Worm (Caenorhabditis elegans) whole organism, young adult: ENCODE results near the gene T25G12.13.
A peak's percentile ranks its signal among the peaks of the same experiment; 100 is the strongest.

Experiments
- B0019.2 ChIP-seq: fragments of 200-800 bp; sonication (Bioruptor generic); conservative IDR thresholded peaks from 2 replicates; pipeline ENCODE4 v1.3.6; 2022; ENCODE audit warnings: missing genetic modification reagents, missing genetic modification characterization, missing compliant biosample characterization
- B0261.1 ChIP-seq: sonication (generic microtip); optimal IDR thresholded peaks from 2 replicates; lab custom pipeline; 2016; ENCODE audit warnings: mild to moderate bottlenecking, missing genetic modification characterization, moderate library complexity, missing compliant biosample characterization
- F10E7.11 ChIP-seq: sonication (generic microtip); optimal IDR thresholded peaks from 2 replicates; lab custom pipeline; 2017; ENCODE audit warnings: mild to moderate bottlenecking, missing genetic modification characterization, moderate library complexity, missing compliant biosample characterization
- F23B12.7 ChIP-seq: sonication (generic microtip); optimal IDR thresholded peaks from 2 replicates; lab custom pipeline; 2017; ENCODE audit warnings: missing genetic modification characterization, mild to moderate bottlenecking, missing compliant biosample characterization, antibody characterized with exemption, moderate library complexity; ENCODE audit not compliant: insufficient read depth
- F39B2.1 ChIP-seq: fragments of 200-800 bp; sonication (Bioruptor generic); IDR thresholded peaks from 2 replicates; pipeline ENCODE4 v1.3.6; 2022; ENCODE audit warnings: missing genetic modification reagents, missing genetic modification characterization, missing compliant biosample characterization
- F57A8.1 ChIP-seq: fragments of 200-800 bp; sonication (Bioruptor generic); optimal IDR thresholded peaks from 2 replicates; lab custom pipeline; 2018; ENCODE audit warnings: mild to moderate bottlenecking, missing genetic modification characterization, moderate library complexity, missing compliant biosample characterization
- T26A5.8 ChIP-seq: sonication (generic microtip); optimal IDR thresholded peaks from 2 replicates; lab custom pipeline; 2016; ENCODE audit warnings: missing genetic modification characterization, missing compliant biosample characterization
- Y53F4B.3 ChIP-seq: fragments of 200-800 bp; sonication (Bioruptor generic); IDR thresholded peaks from 2 replicates; pipeline ENCODE4 v1.3.6; 2022; ENCODE audit warnings: missing genetic modification reagents, missing genetic modification characterization, missing compliant biosample characterization
- Y53G8AR.9 ChIP-seq: fragments of 200-800 bp; sonication (Bioruptor generic); conservative IDR thresholded peaks from 2 replicates; pipeline ENCODE4 v1.3.6; 2022; ENCODE audit warnings: missing genetic modification reagents, missing genetic modification characterization, missing compliant biosample characterization
- Y56A3A.18 ChIP-seq: fragments of 200-800 bp; sonication (Bioruptor generic); IDR thresholded peaks from 2 replicates; pipeline ENCODE4 v1.3.6; 2022; ENCODE audit warnings: missing genetic modification reagents, missing genetic modification characterization, missing compliant biosample characterization
- Y67H2A.10 ChIP-seq: fragments of 200-800 bp; sonication (Bioruptor generic); conservative IDR thresholded peaks from 2 replicates; pipeline ENCODE4 v1.3.6; 2022; ENCODE audit warnings: missing genetic modification reagents, missing genetic modification characterization, missing compliant biosample characterization
- Y95B8A.8 ChIP-seq: fragments of 200-800 bp; sonication (Bioruptor generic); IDR thresholded peaks from 2 replicates; pipeline ENCODE4 v1.3.6; 2022; ENCODE audit warnings: missing genetic modification reagents, missing genetic modification characterization, missing compliant biosample characterization
- athp-1 ChIP-seq: sonication (generic microtip); optimal IDR thresholded peaks from 2 replicates; lab custom pipeline; 2017; ENCODE audit warnings: mild to moderate bottlenecking, missing genetic modification characterization, missing compliant biosample characterization
- attf-5 ChIP-seq: fragments of 200-800 bp; sonication (Bioruptor generic); optimal IDR thresholded peaks from 2 replicates; lab custom pipeline; 2018; ENCODE audit warnings: mild to moderate bottlenecking, missing genetic modification characterization, missing compliant biosample characterization
- ceh-100 ChIP-seq: fragments of 200-800 bp; sonication (Bioruptor generic); IDR thresholded peaks from 2 replicates; pipeline ENCODE4 v1.3.6; 2022; ENCODE audit warnings: missing genetic modification reagents, missing genetic modification characterization, missing compliant biosample characterization
- ceh-27 ChIP-seq: fragments of 200-800 bp; sonication (Bioruptor generic); optimal IDR thresholded peaks from 2 replicates; lab custom pipeline; 2018; ENCODE audit warnings: mild to moderate bottlenecking, missing genetic modification characterization, moderate library complexity, missing compliant biosample characterization
- ceh-58 ChIP-seq: fragments of 200-800 bp; sonication (Bioruptor generic); IDR thresholded peaks from 2 replicates; pipeline ENCODE4 v1.3.6; 2022; ENCODE audit warnings: missing genetic modification characterization, missing compliant biosample characterization
- ceh-91 ChIP-seq: fragments of 200-800 bp; sonication (Bioruptor generic); IDR thresholded peaks from 2 replicates; pipeline ENCODE4 v1.3.6; 2022; ENCODE audit warnings: missing genetic modification reagents, missing genetic modification characterization, missing compliant biosample characterization
- dox-1 ChIP-seq: fragments of 200-800 bp; sonication (Bioruptor generic); IDR thresholded peaks from 2 replicates; pipeline ENCODE4 v1.3.6; 2022; ENCODE audit warnings: missing genetic modification reagents, missing genetic modification characterization, missing compliant biosample characterization
- egl-44 ChIP-seq: fragments of 200-800 bp; sonication (Bioruptor generic); IDR thresholded peaks from 2 replicates; pipeline ENCODE4 v1.3.6; 2022; ENCODE audit warnings: missing genetic modification reagents, missing genetic modification characterization, missing compliant biosample characterization
- hmg-1.2 ChIP-seq: fragments of 200-800 bp; sonication (Bioruptor generic); IDR thresholded peaks from 2 replicates; pipeline ENCODE4 v1.3.6; 2022; ENCODE audit warnings: missing genetic modification reagents, missing genetic modification characterization, missing compliant biosample characterization
- lag-1 ChIP-seq: fragments of 200-800 bp; sonication (Bioruptor generic); IDR thresholded peaks from 2 replicates; pipeline ENCODE4 v1.3.6; 2022; ENCODE audit warnings: missing genetic modification reagents, missing genetic modification characterization, missing compliant biosample characterization
- let-607 ChIP-seq, 2 experiments: fragments of 200-800 bp in 1 of 2; sonication (Bioruptor generic) in 1 of 2; sonication (generic microtip) in 1 of 2; optimal IDR thresholded peaks; 2 replicates each; lab custom pipeline; 2016 to 2018; ENCODE audit warnings: mild to moderate bottlenecking in 2 of 2, missing compliant biosample characterization in 2 of 2, missing genetic modification characterization in 2 of 2, moderate library complexity in 2 of 2, missing genotype in 1 of 2
- lin-40 ChIP-seq: sonication (generic microtip); optimal IDR thresholded peaks from 2 replicates; lab custom pipeline; 2016; ENCODE audit warnings: missing genetic modification characterization, mild to moderate bottlenecking, missing compliant biosample characterization, missing genotype, missing genetic modification reagents
- lsy-27 ChIP-seq: sonication (generic microtip); optimal IDR thresholded peaks from 2 replicates; lab custom pipeline; 2017; ENCODE audit warnings: missing genetic modification characterization, mild to moderate bottlenecking, missing compliant biosample characterization, antibody characterized with exemption, missing genotype, borderline replicate concordance; ENCODE audit not compliant: insufficient read depth
- madf-3 ChIP-seq: fragments of 200-800 bp; sonication (Bioruptor generic); IDR thresholded peaks from 2 replicates; pipeline ENCODE4 v1.3.6; 2022; ENCODE audit warnings: missing genetic modification reagents, missing genetic modification characterization, missing compliant biosample characterization
- mcd-1 ChIP-seq: fragments of 200-800 bp; sonication (Bioruptor generic); IDR thresholded peaks from 2 replicates; pipeline ENCODE4 v1.3.6; 2022; ENCODE audit warnings: missing genetic modification reagents, missing genetic modification characterization, missing compliant biosample characterization
- nfya-1 ChIP-seq: sonication (generic microtip); optimal IDR thresholded peaks from 2 replicates; lab custom pipeline; 2017; ENCODE audit warnings: antibody characterized with exemption, missing compliant biosample characterization, missing genetic modification characterization, borderline replicate concordance; ENCODE audit not compliant: insufficient read depth
- nhr-80 ChIP-seq: sonication (generic microtip); optimal IDR thresholded peaks from 2 replicates; lab custom pipeline; 2016; ENCODE audit warnings: missing genetic modification characterization, missing compliant biosample characterization
- pha-4 ChIP-seq: fragments of 150-350 bp; sonication (generic microtip); optimal IDR thresholded peaks from 2 replicates; lab custom pipeline; 2014; ENCODE audit warnings: missing biosample characterization, missing genetic modification reagents, missing genetic modification characterization
- rpc-1 ChIP-seq, 2 experiments: fragments of 150-350 bp in 1 of 2; sonication (generic microtip) in 1 of 2; optimal IDR thresholded peaks; 2 replicates each; lab custom pipeline; 2014 to 2018; ENCODE audit warnings: missing biosample characterization in 1 of 2, missing genetic modification characterization in 1 of 2, missing genetic modification reagents in 1 of 2, missing genotype in 1 of 2
- snpc-1.1 ChIP-seq: sonication (generic microtip); optimal IDR thresholded peaks from 2 replicates; lab custom pipeline; 2017; ENCODE audit warnings: missing genetic modification characterization, mild to moderate bottlenecking, missing compliant biosample characterization, antibody characterized with exemption, moderate library complexity, missing genotype, missing genetic modification reagents; ENCODE audit not compliant: insufficient read depth
- sptf-2 ChIP-seq: fragments of 200-800 bp; sonication (Bioruptor generic); optimal IDR thresholded peaks from 2 replicates; lab custom pipeline; 2018; ENCODE audit warnings: mild to moderate bottlenecking, missing genetic modification characterization, missing compliant biosample characterization
- tbp1 ChIP-seq: fragments of 200-800 bp; sonication (Bioruptor generic); optimal IDR thresholded peaks from 2 replicates; lab custom pipeline; 2018; ENCODE audit warnings: mild to moderate bottlenecking, missing genetic modification characterization, missing compliant biosample characterization
- xnd-1 ChIP-seq: sonication (generic microtip); optimal IDR thresholded peaks from 2 replicates; lab custom pipeline; 2016; ENCODE audit warnings: missing genotype, missing genetic modification reagents, missing genetic modification characterization, missing compliant biosample characterization
- ztf-28 ChIP-seq: fragments of 200-800 bp; sonication (Bioruptor generic); IDR thresholded peaks from 2 replicates; pipeline ENCODE4 v1.3.6; 2022; ENCODE audit warnings: missing genetic modification reagents, missing genetic modification characterization, missing compliant biosample characterization
- ztf-6 ChIP-seq: fragments of 200-800 bp; sonication (Bioruptor generic); IDR thresholded peaks from 2 replicates; pipeline ENCODE4 v1.3.6; 2022; ENCODE audit warnings: missing genetic modification reagents, missing genetic modification characterization, missing compliant biosample characterization

T25G12.13 gene

DNA sequence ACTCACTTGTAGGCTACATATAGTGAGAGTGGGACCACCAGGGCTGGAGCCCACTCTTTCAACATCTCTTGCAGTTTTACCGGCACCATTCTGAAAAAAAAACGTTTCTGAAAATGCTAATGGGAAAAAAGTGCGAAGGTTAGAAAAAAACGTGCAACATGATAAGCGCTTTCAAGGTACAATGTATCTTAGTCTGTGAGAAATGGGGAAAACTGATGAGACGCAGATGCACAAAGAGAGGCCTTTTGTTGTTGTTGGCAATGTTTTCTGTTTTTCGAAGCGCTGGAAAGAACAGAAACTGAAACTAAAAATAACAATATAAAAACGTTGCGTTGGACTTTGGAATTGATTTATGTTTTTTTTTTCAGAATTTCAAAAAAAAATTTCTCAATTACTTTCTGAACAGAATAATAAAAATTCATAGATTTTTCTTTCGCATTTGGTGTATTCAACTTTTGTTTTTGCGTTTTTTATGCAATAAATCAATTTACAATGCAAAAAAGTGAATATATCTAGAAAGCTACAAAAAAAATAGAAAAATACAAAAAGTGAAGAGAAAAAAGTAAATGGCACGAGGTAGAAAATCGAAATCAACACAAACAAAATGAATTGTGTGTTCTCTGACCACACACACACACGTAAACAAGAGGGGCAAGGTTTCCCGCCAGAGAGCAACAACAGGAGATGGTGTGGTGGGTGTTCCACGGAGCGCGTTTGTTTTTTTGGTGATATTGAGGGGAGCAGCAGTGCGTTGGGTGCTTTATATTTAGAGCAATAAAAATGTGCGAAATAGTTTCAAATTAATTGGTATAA lies 7.2 kb upstream of the T25G12.13 start, which contains the start of gene dhs-30:
dhs-30 (minus strand) TSS at position 90 of the 813 bp plus-strand sequence.
- TF ChIP-seq B0019.2 (GFP tag; lab: Robert Waterston, UW) = no peak
- no peak for TF ChIP-seq Y56A3A.18 (GFP tag; lab: Robert Waterston, UW)
- TF ChIP-seq nhr-80 = peak; percentile 27
- no peak for TF ChIP-seq Y67H2A.10
- TF ChIP-seq Y53F4B.3 = no peak
- peak; percentile 27 for TF ChIP-seq pha-4 (tag; lab: Kevin White, UChicago)
- TF ChIP-seq, all 124 proteins: peak for 2

DNA sequence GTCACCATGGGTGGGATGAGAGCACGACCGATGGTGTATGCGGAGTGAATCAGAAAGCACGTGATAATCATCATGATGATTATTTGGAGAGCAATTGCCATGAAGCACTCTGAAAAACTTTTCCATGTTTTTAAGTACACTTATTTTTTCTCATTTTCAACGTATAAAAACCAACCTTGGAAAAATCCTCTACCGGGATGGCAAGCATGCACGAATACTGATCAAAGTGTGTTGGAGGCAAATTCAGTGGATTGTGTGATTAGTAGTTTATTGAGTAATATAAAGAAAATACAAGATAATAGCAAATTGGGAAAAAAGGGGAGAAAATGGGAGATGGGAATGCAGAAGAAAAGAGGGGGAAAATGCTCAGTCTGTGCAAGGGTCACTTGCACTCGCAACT lies 5.7 kb upstream of the T25G12.13 start, which contains the start of gene T25G12.11:
T25G12.11 (minus strand) TSS at position 101 of the 400 bp plus-strand sequence.
- no peak for TF ChIP-seq athp-1
- no peak for TF ChIP-seq xnd-1 (tag; lab: Kevin White, UChicago)
- no peak for TF ChIP-seq lag-1
- TF ChIP-seq ceh-58 (GFP tag; lab: Robert Waterston, UW) = no peak
- no peak for TF ChIP-seq F10E7.11 (tag; lab: Kevin White, UChicago)
- no peak for TF ChIP-seq Y53G8AR.9 (GFP tag; lab: Robert Waterston, UW)
- TF ChIP-seq attf-5 (GFP tag; lab: Kevin White, UChicago) = no peak
- TF ChIP-seq sptf-2 = no peak
- TF ChIP-seq F39B2.1 (GFP tag; lab: Robert Waterston, UW) = no peak
- no peak for TF ChIP-seq hmg-1.2
- TF ChIP-seq ceh-27 (GFP tag; lab: Kevin White, UChicago) = no peak
- no peak for TF ChIP-seq madf-3 (GFP tag; lab: Robert Waterston, UW)
- TF ChIP-seq F23B12.7 = no peak
- TF ChIP-seq lsy-27 = no peak
- TF ChIP-seq T26A5.8 (tag; lab: Kevin White, UChicago) = no peak
- TF ChIP-seq tbp1 = no peak
- no peak for TF ChIP-seq nfya-1 (tag; lab: Kevin White, UChicago)
- TF ChIP-seq dox-1 = no peak
- TF ChIP-seq ztf-6 (GFP tag; lab: Robert Waterston, UW) = no peak
- no peak for TF ChIP-seq mcd-1 (GFP tag; lab: Robert Waterston, UW)

DNA sequence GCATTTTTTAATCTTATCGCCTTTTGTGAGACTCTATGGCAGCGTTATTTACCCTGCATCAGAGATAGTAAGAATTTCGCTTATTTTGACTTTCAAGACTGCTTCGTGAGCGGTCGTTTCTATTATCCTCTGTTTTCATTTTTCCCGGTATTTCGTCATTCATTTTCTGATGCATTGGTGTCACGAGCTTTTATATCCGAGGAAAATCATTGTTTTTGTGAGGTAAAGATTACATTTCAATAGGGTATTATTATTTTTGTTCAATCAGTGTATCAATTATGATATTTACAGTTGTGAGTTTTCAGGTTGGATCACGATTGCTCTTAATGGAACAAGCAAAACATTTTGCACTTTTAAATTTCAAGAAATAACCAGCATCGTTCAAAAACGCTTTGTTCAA lies 4.1 kb downstream of the T25G12.13 start:
- TF ChIP-seq ceh-100 (GFP tag; lab: Robert Waterston, UW) (no peak), Y95B8A.8 (GFP tag; lab: Robert Waterston, UW) (no peak), ceh-91 (no peak), snpc-1.1 (no peak), ceh-27 (GFP tag; lab: Kevin White, UChicago) (no peak), ztf-28 (GFP tag; lab: Robert Waterston, UW) (no peak), nhr-80 (no peak), F57A8.1 (GFP tag; lab: Kevin White, UChicago) (no peak)

DNA sequence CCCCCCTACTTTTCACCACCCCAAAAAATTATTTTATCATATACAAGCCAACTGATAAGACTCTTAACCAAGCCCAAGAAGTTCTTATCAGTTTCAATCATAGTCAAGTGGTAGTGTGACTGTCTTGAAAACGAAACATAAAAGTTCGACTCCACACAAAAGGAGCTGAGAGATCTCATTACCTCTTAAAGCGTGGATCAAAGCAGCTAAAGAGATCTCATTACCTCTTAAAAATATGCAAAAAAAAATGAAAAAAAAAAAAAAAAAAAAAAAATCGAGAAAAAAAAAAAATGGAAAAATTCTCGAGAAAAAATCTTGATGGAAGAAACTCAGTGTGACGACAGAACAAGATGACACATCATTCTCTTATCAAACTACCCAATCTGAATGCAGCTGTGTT lies 12.6 kb downstream of the T25G12.13 start:
- TF ChIP-seq nhr-80 (peak; percentile 62), let-607 (tag; optimal IDR thresholded peaks at IDR 0.05; lab: Kevin White, UChicago) (peak in 1 of 2 experiments; percentile 34), egl-44 (GFP tag; lab: Robert Waterston, UW) (0 out of 2 replicates have a peak, but pooled peaks have one; percentile 32), lin-40 (tag; lab: Kevin White, UChicago) (peak; percentile 83), rpc-1 (optimal IDR thresholded peaks at IDR 0.05; lab: Kevin White, UChicago) (peak; percentile 4), rpc-1 (tag; optimal IDR thresholded peaks at IDR 0.05; lab: Kevin White, UChicago) (peak; percentile 35), B0261.1 (tag; lab: Kevin White, UChicago) (peak; percentile 38)
